Worm (Caenorhabditis elegans): Measurements from ENCODE around the gene srg-9.

- TF ChIP-seq K12H6.12 (tag; optimal IDR thresholded peaks at IDR 0.05), result no peak
- no peak for TF ChIP-seq zfh-2 (GFP tag; conservative IDR thresholded peaks at IDR 0.05)
- no peak for TF ChIP-seq unc-62 (GFP tag; optimal IDR thresholded peaks at IDR 0.05)
- no peak for TF ChIP-seq pbrm-1 (GFP tag; IDR thresholded peaks at IDR 0.05)
- TF ChIP-seq sea-2 (GFP tag; IDR thresholded peaks at IDR 0.05), result no peak
- TF ChIP-seq ekl-4 (GFP tag; IDR thresholded peaks at IDR 0.05), result no peak
- TF ChIP-seq bed-2 (GFP tag; IDR thresholded peaks at IDR 0.05), result no peak
- TF ChIP-seq ama-1 (optimal IDR thresholded peaks at IDR 0.05), result no peak
- TF ChIP-seq ama-1 (GFP tag; optimal IDR thresholded peaks at IDR 0.05), result no peak
- no peak for TF ChIP-seq ztf-6 (GFP tag; IDR thresholded peaks at IDR 0.05)
- TF ChIP-seq hmg-1.2 (GFP tag; IDR thresholded peaks at IDR 0.05), result no peak
- TF ChIP-seq mel-28 (tag; optimal IDR thresholded peaks at IDR 0.05; ENCODE audit: borderline replicate concordance), result no peak
- no peak for TF ChIP-seq mes-4 (tag; optimal IDR thresholded peaks at IDR 0.05)
- TF ChIP-seq egl-44 (GFP tag; IDR thresholded peaks at IDR 0.05), result no peak
Observed at ce11 chrIII:6298131-6298530, 41.6 kb upstream of the srg-9 start, which contains the start of gene F47D12.3.
